Fruit fly (Drosophila melanogaster) whole organism, embryonic: ENCODE results near the gene CG14883.
A peak's percentile ranks its signal among the peaks of the same experiment; 100 is the strongest.

ENCODE experiments used
- Adf1 ChIP-seq: fragments of 200-800 bp; sonication (Bioruptor generic); IDR thresholded peaks from 2 replicates; pipeline ENCODE4 v1.3.6; 2022; ENCODE audit warnings: missing biosample characterization, missing genetic modification characterization
- CG11398 ChIP-seq: fragments of 200-800 bp; sonication (Bioruptor generic); optimal IDR thresholded peaks from 2 replicates; lab custom pipeline; 2016; ENCODE audit warnings: missing biosample characterization, missing genetic modification characterization
- CG13775 ChIP-seq: fragments of 200-800 bp; sonication (Bioruptor generic); optimal IDR thresholded peaks from 3 replicates; lab custom pipeline; 2017; ENCODE audit warnings: missing biosample characterization, mild to moderate bottlenecking, missing genetic modification characterization
- CG15514 ChIP-seq: fragments of 200-800 bp; sonication (Bioruptor generic); optimal IDR thresholded peaks from 3 replicates; lab custom pipeline; 2017; ENCODE audit warnings: missing biosample characterization, missing genetic modification characterization, mild to moderate bottlenecking, moderate library complexity, missing genetic modification reagents
- CG15696 ChIP-seq: fragments of 200-800 bp; sonication (Bioruptor generic); optimal IDR thresholded peaks from 2 replicates; lab custom pipeline; 2019; ENCODE audit warnings: missing biosample characterization, mild to moderate bottlenecking, missing genetic modification characterization, moderate library complexity
- CG18011 ChIP-seq: fragments of 200-800 bp; sonication (Bioruptor generic); optimal IDR thresholded peaks from 2 replicates; lab custom pipeline; 2017; ENCODE audit warnings: missing biosample characterization, missing genetic modification characterization, mild to moderate bottlenecking, moderate library complexity, missing genotype
- CG18599 ChIP-seq: fragments of 200-800 bp; sonication (Bioruptor generic); optimal IDR thresholded peaks from 3 replicates; lab custom pipeline; 2017; ENCODE audit warnings: missing biosample characterization, missing genetic modification characterization, mild to moderate bottlenecking, moderate library complexity, missing genetic modification reagents
- CG18619 ChIP-seq: fragments of 200-800 bp; sonication (Bioruptor generic); optimal IDR thresholded peaks from 3 replicates; lab custom pipeline; 2017; ENCODE audit warnings: missing biosample characterization, mild to moderate bottlenecking, missing genetic modification characterization
- CG2116 ChIP-seq: fragments of 200-800 bp; sonication (Bioruptor generic); optimal IDR thresholded peaks from 3 replicates; lab custom pipeline; 2018; ENCODE audit warnings: missing biosample characterization, mild to moderate bottlenecking, missing genetic modification characterization
- CG2199 ChIP-seq: fragments of 200-800 bp; sonication (Bioruptor generic); IDR thresholded peaks from 3 replicates; pipeline ENCODE4 v1.3.6; 2022; ENCODE audit warnings: missing biosample characterization, missing genetic modification characterization
- CG2889 ChIP-seq: fragments of 200-800 bp; sonication (Bioruptor generic); IDR thresholded peaks from 3 replicates; pipeline ENCODE4 v1.3.6; 2022; ENCODE audit warnings: missing biosample characterization, missing genetic modification characterization
- CG34376 ChIP-seq: fragments of 200-800 bp; sonication (Bioruptor generic); optimal IDR thresholded peaks from 2 replicates; lab custom pipeline; 2018; ENCODE audit warnings: missing biosample characterization, mild to moderate bottlenecking, missing genetic modification characterization
- CG6272 ChIP-seq: fragments of 200-800 bp; sonication (Bioruptor generic); IDR thresholded peaks from 2 replicates; pipeline ENCODE4 v1.3.6; 2022; ENCODE audit warnings: missing biosample characterization, missing genetic modification characterization
- CG6791 ChIP-seq: fragments of 200-800 bp; sonication (Bioruptor generic); IDR thresholded peaks from 3 replicates; pipeline ENCODE4 v1.3.6; 2022; ENCODE audit warnings: missing biosample characterization, missing genetic modification characterization; ENCODE audit not compliant: partially characterized antibody
- CG7786 ChIP-seq: fragments of 200-800 bp; sonication (Bioruptor generic); optimal IDR thresholded peaks from 2 replicates; lab custom pipeline; 2016; ENCODE audit warnings: missing biosample characterization, missing genetic modification characterization
- CG7839 ChIP-seq: fragments of 200-800 bp; sonication (Bioruptor generic); optimal IDR thresholded peaks from 3 replicates; lab custom pipeline; 2018; ENCODE audit warnings: missing biosample characterization, mild to moderate bottlenecking, missing genetic modification characterization, moderate library complexity
- CG8478 ChIP-seq: fragments of >200 bp; optimal IDR thresholded peaks from 2 replicates; lab custom pipeline; 2018
- Chrac-16 ChIP-seq: fragments of 200-800 bp; sonication (Bioruptor generic); optimal IDR thresholded peaks from 3 replicates; lab custom pipeline; 2016; ENCODE audit warnings: missing biosample characterization, missing genetic modification characterization
- Dp ChIP-seq: fragments of 200-800 bp; sonication (Bioruptor generic); optimal IDR thresholded peaks from 2 replicates; lab custom pipeline; 2018; ENCODE audit warnings: missing biosample characterization, mild to moderate bottlenecking, missing genetic modification characterization, moderate library complexity
- Eip74EF ChIP-seq, 2 experiments: fragments of 200-800 bp in 1 of 2; fragments of >200 bp in 1 of 2; sonication (Bioruptor generic) in 1 of 2; optimal IDR thresholded peaks; 2 replicates each; lab custom pipeline; 2017 to 2019; ENCODE audit warnings: missing biosample characterization in 2 of 2, missing genetic modification characterization in 2 of 2, mild to moderate bottlenecking in 1 of 2, moderate library complexity in 1 of 2
- Fer2 ChIP-seq: fragments of 200-800 bp; sonication (Bioruptor generic); optimal IDR thresholded peaks from 2 replicates; lab custom pipeline; 2018; ENCODE audit warnings: missing biosample characterization, mild to moderate bottlenecking, missing genetic modification characterization, moderate library complexity
- GATAe ChIP-seq: fragments of 200-800 bp; sonication (Bioruptor generic); conservative IDR thresholded peaks from 2 replicates; pipeline ENCODE4 v1.3.6; 2022; ENCODE audit warnings: missing biosample characterization, missing genetic modification characterization
- Gug ChIP-seq: fragments of 200-800 bp; sonication (Bioruptor generic); IDR thresholded peaks from 4 replicates; pipeline ENCODE4 v1.3.6; 2022; ENCODE audit warnings: missing biosample characterization, missing genetic modification characterization
- Hr78 ChIP-seq, 2 experiments: fragments of 200-800 bp in 1 of 2; fragments of >200 bp in 1 of 2; sonication (Bioruptor generic) in 1 of 2; optimal IDR thresholded peaks; 2 replicates each; lab custom pipeline; 2017 to 2019; ENCODE audit warnings: missing biosample characterization in 2 of 2, missing genetic modification characterization in 2 of 2, mild to moderate bottlenecking in 1 of 2, moderate library complexity in 1 of 2
- Med ChIP-seq: fragments of 200-800 bp; sonication (Bioruptor generic); peaks from one replicate; lab custom pipeline; 2016; ENCODE audit warnings: missing biosample characterization, missing genetic modification characterization, mild to moderate bottlenecking, inconsistent platforms, moderate library complexity
- Pdp1 ChIP-seq, 2 experiments: fragments of 200-800 bp; sonication (Bioruptor generic); optimal IDR thresholded peaks; 3 replicates each; lab custom pipeline; 2016; ENCODE audit warnings: missing biosample characterization in 2 of 2, missing genetic modification characterization in 2 of 2, mild to moderate bottlenecking in 1 of 2, moderate library complexity in 1 of 2
- bsh ChIP-seq, 2 experiments: fragments of 200-800 bp; sonication (Bioruptor generic); optimal IDR thresholded peaks; 2 replicates each; lab custom pipeline; 2017 to 2018; ENCODE audit warnings: mild to moderate bottlenecking in 2 of 2, missing biosample characterization in 2 of 2, missing genetic modification characterization in 2 of 2, moderate library complexity in 1 of 2
- chinmo ChIP-seq: fragments of 200-800 bp; sonication (Bioruptor generic); IDR thresholded peaks from 4 replicates; pipeline ENCODE4 v1.3.6; 2022; ENCODE audit warnings: missing biosample characterization, missing genetic modification characterization; ENCODE audit not compliant: partially characterized antibody
- ci ChIP-seq: fragments of 200-800 bp; sonication (Bioruptor generic); IDR thresholded peaks from 3 replicates; pipeline ENCODE4 v1.3.6; 2022; ENCODE audit warnings: missing biosample characterization, missing genetic modification characterization
- crol ChIP-seq: fragments of 200-800 bp; sonication (Bioruptor generic); IDR thresholded peaks from 2 replicates; pipeline ENCODE4 v1.3.6; 2022; ENCODE audit warnings: missing biosample characterization, missing genetic modification characterization
- dati ChIP-seq: fragments of 200-800 bp; sonication (Bioruptor generic); IDR thresholded peaks from 2 replicates; pipeline ENCODE4 v1.3.6; 2022; ENCODE audit warnings: missing biosample characterization, missing genetic modification characterization
- exex ChIP-seq: fragments of 200-800 bp; sonication (Bioruptor generic); optimal IDR thresholded peaks from 4 replicates; lab custom pipeline; 2018; ENCODE audit warnings: missing biosample characterization, mild to moderate bottlenecking, missing genetic modification characterization, moderate library complexity
- ftz-f1 ChIP-seq: fragments of 200-800 bp; sonication (Bioruptor generic); optimal IDR thresholded peaks from 2 replicates; lab custom pipeline; 2016; ENCODE audit warnings: missing biosample characterization, missing genetic modification characterization
- grn ChIP-seq: fragments of 200-800 bp; sonication (Bioruptor generic); optimal IDR thresholded peaks from 3 replicates; lab custom pipeline; 2017; ENCODE audit warnings: missing biosample characterization, missing genetic modification characterization
- lab ChIP-seq: fragments of 200-800 bp; sonication (Bioruptor generic); optimal IDR thresholded peaks from 3 replicates; lab custom pipeline; 2017; ENCODE audit warnings: missing biosample characterization, missing genetic modification characterization, mild to moderate bottlenecking, moderate library complexity, missing genetic modification reagents
- luna ChIP-seq: fragments of 200-800 bp; sonication (Bioruptor generic); optimal IDR thresholded peaks from 2 replicates; lab custom pipeline; 2016; ENCODE audit warnings: missing biosample characterization, missing genetic modification characterization
- mirr ChIP-seq: fragments of 200-800 bp; sonication (Bioruptor generic); optimal IDR thresholded peaks from 3 replicates; lab custom pipeline; 2018; ENCODE audit warnings: missing biosample characterization, mild to moderate bottlenecking, missing genetic modification characterization
- pb ChIP-seq: fragments of 200-800 bp; sonication (Bioruptor generic); optimal IDR thresholded peaks from 3 replicates; lab custom pipeline; 2016; ENCODE audit warnings: missing biosample characterization, missing genetic modification characterization
- sens ChIP-seq: fragments of 200-800 bp; sonication (Bioruptor generic); peaks from one replicate; lab custom pipeline; 2016; ENCODE audit warnings: missing biosample characterization, missing genetic modification characterization
- sug ChIP-seq: fragments of 200-800 bp; optimal IDR thresholded peaks from 2 replicates; lab custom pipeline; 2019; ENCODE audit warnings: missing biosample characterization, mild to moderate bottlenecking, missing genetic modification characterization, moderate library complexity
- zen2 ChIP-seq: fragments of 200-800 bp; sonication (Bioruptor generic); IDR thresholded peaks from 3 replicates; pipeline ENCODE4 v1.3.6; 2022; ENCODE audit warnings: missing biosample characterization, missing genetic modification characterization; ENCODE audit not compliant: partially characterized antibody

Gene CG14883

DNA sequence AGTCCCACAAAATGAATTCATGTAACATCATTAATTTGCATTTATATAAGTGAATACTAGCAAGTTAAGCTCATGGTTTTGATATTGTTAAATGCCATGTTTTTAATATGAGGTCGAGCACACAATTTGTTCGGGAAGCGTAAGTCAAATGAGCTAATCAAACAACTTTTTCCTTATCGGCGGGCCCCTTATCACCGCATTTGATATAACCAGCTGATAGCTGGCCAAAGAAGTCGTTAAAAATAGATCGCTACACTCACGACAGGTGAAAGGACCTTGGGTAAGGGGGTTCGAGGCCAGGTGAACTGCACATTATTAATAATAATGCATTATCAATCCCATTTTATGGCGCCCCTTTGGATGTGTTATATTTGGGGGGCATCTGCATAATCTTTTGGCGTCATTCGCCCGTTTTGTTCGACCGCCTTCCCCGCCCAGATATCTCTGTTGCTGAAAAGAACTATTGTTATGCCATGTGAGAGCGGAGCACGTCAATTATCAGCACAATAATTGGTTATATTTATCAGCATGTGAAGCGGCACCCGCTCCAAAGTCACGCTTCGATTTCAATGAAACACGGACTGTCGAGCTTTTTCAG lies 8.3 kb upstream of the CG14883 start:
- no peak for TF ChIP-seq zen2 (GFP tag; lab: Robert Waterston, UW)
- TF ChIP-seq bsh (GFP tag; optimal IDR thresholded peaks at IDR 0.05; lab: Kevin White, UChicago): no peak
- no peak for TF ChIP-seq Gug (GFP tag; lab: Robert Waterston, UW)
- no peak for TF ChIP-seq CG7839 (tag; lab: Kevin White, UChicago)
- no peak for TF ChIP-seq CG15514 (GFP tag; lab: Kevin White, UChicago)
- TF ChIP-seq Chrac-16 (GFP tag; lab: Kevin White, UChicago): no peak
- no peak for TF ChIP-seq Dp (GFP tag; lab: Kevin White, UChicago)
- no peak for TF ChIP-seq CG18011 (GFP tag; lab: Kevin White, UChicago)
- no peak for TF ChIP-seq CG18599
- no peak for TF ChIP-seq CG7786 (GFP tag; lab: Kevin White, UChicago)
- TF ChIP-seq CG15696 (tag; lab: Kevin White, UChicago): no peak
- peak; percentile 74 for TF ChIP-seq grn (GFP tag; lab: Kevin White, UChicago)
- peak; percentile 16 for TF ChIP-seq ftz-f1 (GFP tag; lab: Kevin White, UChicago)
- TF ChIP-seq CG18619: no peak
- TF ChIP-seq CG2199 (GFP tag; lab: Robert Waterston, UW): 0 out of 3 replicates have a peak, but pooled peaks have one; percentile 20
- peak in 1 of 2 experiments; percentile 47 for TF ChIP-seq Hr78 (GFP tag; optimal IDR thresholded peaks at IDR 0.05; lab: Kevin White, UChicago)
- no peak for TF ChIP-seq CG6791 (GFP tag; lab: Robert Waterston, UW)
- no peak for TF ChIP-seq CG2116 (GFP tag; lab: Kevin White, UChicago)
- no peak for TF ChIP-seq dati (GFP tag; lab: Robert Waterston, UW)
- TF ChIP-seq chinmo: 0 out of 4 replicates have a peak, but pooled peaks have one; percentile 69
- TF ChIP-seq CG13775 (GFP tag; lab: Kevin White, UChicago): no peak
- TF ChIP-seq Adf1 (GFP tag; lab: Robert Waterston, UW): no peak
- TF ChIP-seq ci (GFP tag; lab: Robert Waterston, UW): no peak
- peak; percentile 35 for TF ChIP-seq mirr (GFP tag; lab: Kevin White, UChicago)
- TF ChIP-seq CG34376 (GFP tag; lab: Kevin White, UChicago): peak; percentile 10
- no peak for TF ChIP-seq luna (GFP tag; lab: Kevin White, UChicago)
- peak; percentile 20; the same call in 1 of the 2 replicates for TF ChIP-seq crol (GFP tag; lab: Robert Waterston, UW)
- no peak for TF ChIP-seq CG6272 (GFP tag; lab: Robert Waterston, UW)
- TF ChIP-seq CG2889 (GFP tag; lab: Robert Waterston, UW): no peak
- TF ChIP-seq Med (GFP tag; lab: Kevin White, UChicago): peak; percentile 55
- peak; percentile 75 for TF ChIP-seq exex (tag; lab: Kevin White, UChicago)
- no peak for TF ChIP-seq Eip74EF (GFP tag; optimal IDR thresholded peaks at IDR 0.05; lab: Kevin White, UChicago)
- TF ChIP-seq CG8478 (lab: Kevin White, UChicago): no peak
- TF ChIP-seq lab (GFP tag; lab: Kevin White, UChicago): peak; percentile 19
- TF ChIP-seq pb: no peak
- TF ChIP-seq sug (tag; lab: Kevin White, UChicago): peak; percentile 51
- peak; percentile 74 for TF ChIP-seq GATAe (GFP tag; lab: Robert Waterston, UW)
- peak in 1 of 2 experiments; percentile 51 for TF ChIP-seq Pdp1 (GFP tag; optimal IDR thresholded peaks at IDR 0.05; lab: Kevin White, UChicago)
- TF ChIP-seq sens: peak; percentile 73
- TF ChIP-seq Fer2 (tag; lab: Kevin White, UChicago): no peak
- no peak for TF ChIP-seq CG11398 (GFP tag; lab: Kevin White, UChicago)
